Worm (Caenorhabditis elegans): ENCODE data around the gene lido-9.
A peak's percentile ranks its signal among the peaks of the same experiment; 100 is the strongest.

Gene lido-9

ce11 chrII:3000535-3001264, at the start of gene lido-9:
Gene lido-9, plus strand, starts transcription at chrII:3000768.
- TF ChIP-seq dmd-8 (GFP tag; IDR thresholded peaks at IDR 0.05), result 0 out of 2 replicates have a peak, but pooled peaks have one; percentile 4
- TF ChIP-seq set-16 (GFP tag; IDR thresholded peaks at IDR 0.05), result peak; percentile 67
- TF ChIP-seq nhr-77 (tag; optimal IDR thresholded peaks at IDR 0.05), result no peak
- TF ChIP-seq aly-2 (tag; optimal IDR thresholded peaks at IDR 0.05), result no peak
- TF ChIP-seq madf-9 (GFP tag; conservative IDR thresholded peaks at IDR 0.05), result no peak
- TF ChIP-seq ceh-44 (GFP tag; IDR thresholded peaks at IDR 0.05), result no peak
- TF ChIP-seq duxl-1 (tag; optimal IDR thresholded peaks at IDR 0.05; ENCODE audit: poor library complexity), result peak; percentile 38

ce11 chrII:2952629-2953028, 47.9 kb upstream of the lido-9 start, which contains the start of gene irld-51:
Gene irld-51, minus strand, starts transcription at chrII:2952729.
- no peak for TF ChIP-seq zip-2 (tag; optimal IDR thresholded peaks at IDR 0.05)
- TF ChIP-seq egl-27 (tag; optimal IDR thresholded peaks at IDR 0.05), result no peak
- TF ChIP-seq madf-5 (GFP tag; IDR thresholded peaks at IDR 0.05), result no peak
- TF ChIP-seq F26F4.8 (GFP tag; conservative IDR thresholded peaks at IDR 0.05), result no peak
- TF ChIP-seq R02D3.7 (tag; optimal IDR thresholded peaks at IDR 0.05), result no peak
- TF ChIP-seq ceh-28 (tag; optimal IDR thresholded peaks at IDR 0.05), result no peak
- TF ChIP-seq set-16 (GFP tag; IDR thresholded peaks at IDR 0.05), result no peak
- TF ChIP-seq daf-8 (GFP tag; IDR thresholded peaks at IDR 0.05), result no peak
- no peak for TF ChIP-seq nhr-111 (GFP tag; optimal IDR thresholded peaks at IDR 0.05)

ce11 chrII:2955656-2956115, 44.9 kb upstream of the lido-9 start, which contains the start of gene irld-48:
Gene irld-48, plus strand, starts transcription at chrII:2956065.
- no peak for TF ChIP-seq lin-39 (tag; optimal IDR thresholded peaks at IDR 0.05)
- TF ChIP-seq fkh-10 (GFP tag; optimal IDR thresholded peaks at IDR 0.05), result no peak
- TF ChIP-seq Y75B8A.6 (GFP tag; IDR thresholded peaks at IDR 0.05), result no peak
- no peak for TF ChIP-seq nhr-10 (tag; optimal IDR thresholded peaks at IDR 0.05)
- TF ChIP-seq snpc-4 (tag; optimal IDR thresholded peaks at IDR 0.05), result no peak
- TF ChIP-seq lin-29 (GFP tag; IDR thresholded peaks at IDR 0.05), result no peak
- no peak for TF ChIP-seq daf-16 (GFP tag; optimal IDR thresholded peaks at IDR 0.05)
- TF ChIP-seq daf-16 (tag; optimal IDR thresholded peaks at IDR 0.05), result no peak
- TF ChIP-seq F44E2.7 (GFP tag; IDR thresholded peaks at IDR 0.05), result no peak
- no peak for TF ChIP-seq nhr-76 (tag; optimal IDR thresholded peaks at IDR 0.05)
- no peak for TF ChIP-seq ceh-28 (tag; optimal IDR thresholded peaks at IDR 0.05)
- TF ChIP-seq arid-1 (GFP tag; conservative IDR thresholded peaks at IDR 0.05), result no peak
- TF ChIP-seq tra-1 (GFP tag; IDR thresholded peaks at IDR 0.05), result no peak
- TF ChIP-seq D1046.2 (GFP tag; IDR thresholded peaks at IDR 0.05), result no peak
- no peak for TF ChIP-seq ZK546.5 (tag; optimal IDR thresholded peaks at IDR 0.05)

- no peak for TF ChIP-seq dmd-9 (GFP tag; IDR thresholded peaks at IDR 0.05)
- no peak for TF ChIP-seq aly-2 (tag; optimal IDR thresholded peaks at IDR 0.05)
- no peak for TF ChIP-seq nhr-28 (tag; optimal IDR thresholded peaks at IDR 0.05)
- TF ChIP-seq ceh-44 (GFP tag; IDR thresholded peaks at IDR 0.05), result no peak
- no peak for TF ChIP-seq T20F7.1 (GFP tag; optimal IDR thresholded peaks at IDR 0.05)
- no peak for TF ChIP-seq fos-1 (tag; optimal IDR thresholded peaks at IDR 0.05)
These were observed 42.3 kb upstream of the lido-9 start, which contains the start of gene srw-60 for ce11 chrII:2958308-2958707. Gene srw-60, plus strand, starts transcription at chrII:2958608.

- TF ChIP-seq daf-12 (tag; optimal IDR thresholded peaks at IDR 0.05) (no peak), set-16 (GFP tag; IDR thresholded peaks at IDR 0.05) (peak; percentile 24; the same call in 1 of the 2 replicates), ZK337.2 (GFP tag; IDR thresholded peaks at IDR 0.05) (no peak), nhr-42 (GFP tag; IDR thresholded peaks at IDR 0.05) (no peak), lsy-2 (tag; optimal IDR thresholded peaks at IDR 0.05) (peak in 1 of 2 experiments; percentile 23), hmg-1.1 (GFP tag; IDR thresholded peaks at IDR 0.05) (peak; percentile 55; the same call in 1 of the 2 replicates), mdl-1 (tag; optimal IDR thresholded peaks at IDR 0.05) (peak; percentile 71 to 95), egl-43 (GFP tag; IDR thresholded peaks at IDR 0.05) (0 out of 2 replicates have a peak, but pooled peaks have one; percentile 32), spr-1 (tag; optimal IDR thresholded peaks at IDR 0.05) (no peak), ceh-32 (tag; optimal IDR thresholded peaks at IDR 0.05; ENCODE audit: poor library complexity) (no peak), hlh-30 (tag; optimal IDR thresholded peaks at IDR 0.05; ENCODE audit: insufficient read depth) (peak; percentile 72), ZK546.5 (tag; optimal IDR thresholded peaks at IDR 0.05) (no peak), dpl-1 (GFP tag; optimal IDR thresholded peaks at IDR 0.05) (no peak)
These were observed 37.9 kb upstream of the lido-9 start for ce11 chrII:2962531-2963164.
